Fruit fly (Drosophila melanogaster): ENCODE results near the gene BtbVII.

Gene BtbVII

DNA sequence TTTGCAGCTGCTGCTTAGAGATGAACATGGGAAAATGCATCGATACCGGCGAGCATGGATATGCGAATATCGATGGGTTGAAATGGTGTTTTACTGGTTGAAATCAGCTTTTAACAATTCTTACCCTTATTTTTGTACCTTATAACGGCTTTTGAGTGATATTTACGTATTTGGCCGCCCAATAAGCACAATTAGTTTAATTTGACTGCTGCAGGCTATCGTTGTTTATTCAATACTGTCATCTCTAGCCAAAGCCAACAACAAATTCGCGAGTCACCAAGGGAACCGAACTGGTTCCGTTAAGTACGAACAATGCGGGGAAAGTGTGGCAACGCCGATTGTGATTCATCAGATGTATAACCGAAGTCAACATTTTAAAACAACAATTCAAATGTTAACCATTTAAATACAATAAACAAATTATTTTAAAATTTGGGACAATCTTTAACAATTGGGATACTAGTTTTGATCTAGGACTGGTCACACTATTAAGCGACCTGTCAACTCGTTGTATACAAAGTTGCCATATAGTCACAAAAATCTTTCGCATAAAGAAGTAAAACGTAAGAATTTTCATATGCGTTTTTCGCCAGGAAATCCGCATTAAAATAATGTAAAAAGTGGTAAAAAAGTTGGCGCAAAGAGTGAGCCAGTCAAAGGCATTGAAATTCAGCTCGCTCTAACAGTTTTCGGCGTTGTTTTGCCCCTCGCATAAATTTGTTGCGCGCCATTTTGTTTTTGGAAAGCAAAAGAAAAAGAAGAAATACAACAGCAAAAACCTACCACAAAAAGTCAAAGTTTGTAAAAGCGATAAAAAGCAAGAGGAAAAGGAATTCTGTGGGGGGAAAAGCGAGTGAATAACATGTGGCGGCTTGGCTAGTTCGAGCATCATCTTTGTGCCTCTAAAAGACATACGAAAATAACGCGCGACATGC is at the start of gene BtbVII, which contains the start of gene Usp5:
TSS of gene BtbVII (plus strand) at position 522 of the 935 bp plus-strand sequence.
TSS of gene Usp5 (minus strand) at position 234 of the 935 bp plus-strand sequence.
- peak; percentile 7 for TF ChIP-seq CG17801 (GFP tag; optimal IDR thresholded peaks at IDR 0.05; ENCODE audit: partially characterized antibody)

dm6 chr3L:3098778-3099429 is 49.5 kb upstream of the BtbVII start:
- no peak for TF ChIP-seq CG17801 (GFP tag; optimal IDR thresholded peaks at IDR 0.05; ENCODE audit: partially characterized antibody)

DNA sequence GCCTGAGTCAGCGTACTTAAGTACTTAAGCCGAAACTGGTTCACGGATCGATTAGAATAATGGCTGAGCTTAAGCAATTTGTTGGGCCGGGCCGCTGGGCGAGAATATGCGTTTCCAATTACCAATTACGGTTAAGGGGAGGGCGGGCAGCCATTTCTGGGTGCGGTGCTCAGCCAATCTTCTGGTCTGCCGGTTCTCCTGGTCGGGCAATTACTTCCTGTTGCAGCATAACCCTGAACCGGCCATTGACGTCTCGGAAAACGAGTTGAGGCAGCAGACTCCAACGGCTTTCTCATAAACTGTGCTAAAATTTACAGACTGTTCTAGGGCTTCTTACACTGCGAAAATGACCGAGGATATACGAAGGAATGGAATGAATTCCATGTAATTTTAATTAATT is 47.3 kb upstream of the BtbVII start:
- no peak for TF ChIP-seq CG17801 (GFP tag; optimal IDR thresholded peaks at IDR 0.05; ENCODE audit: partially characterized antibody)

DNA sequence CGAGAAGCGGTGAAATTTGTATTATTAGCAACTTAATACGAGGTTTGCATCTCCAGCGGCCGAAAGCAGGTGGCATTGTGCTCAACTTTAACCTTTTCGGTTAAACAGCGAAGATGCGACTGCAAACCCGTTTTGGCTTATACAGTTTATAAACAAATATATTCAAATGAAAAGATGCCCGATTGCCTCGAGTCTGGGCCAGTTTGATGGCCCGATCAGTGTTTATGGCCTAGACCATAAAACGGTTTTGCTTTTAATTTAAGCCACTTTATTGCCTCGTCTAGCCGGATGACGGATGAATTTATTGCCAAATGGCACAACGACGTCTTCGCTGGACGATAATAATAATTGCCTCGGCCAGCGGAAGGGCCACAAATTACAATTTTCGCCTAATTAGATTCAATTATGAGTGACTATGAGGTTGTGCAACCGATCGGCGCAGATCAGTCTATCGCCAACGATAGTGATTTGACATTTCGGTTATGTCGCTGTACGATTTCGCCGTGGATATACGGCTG is 45.9 kb upstream of the BtbVII start:
- no peak for TF ChIP-seq CG17801 (GFP tag; optimal IDR thresholded peaks at IDR 0.05; ENCODE audit: partially characterized antibody)

dm6 chr3L:3105531-3105930 is 42.9 kb upstream of the BtbVII start:
- TF ChIP-seq CG17801 (GFP tag; optimal IDR thresholded peaks at IDR 0.05; ENCODE audit: partially characterized antibody), result no peak

DNA sequence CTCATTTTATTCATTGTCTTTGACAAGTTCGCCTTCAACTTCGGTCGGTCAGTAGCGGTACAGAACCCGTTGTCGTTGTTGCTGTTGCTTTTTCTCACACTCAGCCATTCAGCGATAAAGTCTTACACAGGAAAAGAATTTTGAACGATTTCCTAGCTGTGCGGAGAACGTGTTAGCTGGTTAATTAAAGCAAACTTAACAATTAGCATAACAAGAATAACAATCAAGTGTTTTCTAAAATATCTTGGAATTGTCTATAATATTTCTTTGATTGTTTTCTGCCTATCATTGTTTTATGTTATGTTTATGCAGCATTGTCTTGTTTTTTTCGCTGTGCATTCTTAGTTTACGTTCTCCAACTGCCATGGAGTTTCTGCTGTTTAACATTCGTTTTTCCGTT is 42.3 kb upstream of the BtbVII start:
- TF ChIP-seq CG17801 (GFP tag; optimal IDR thresholded peaks at IDR 0.05; ENCODE audit: partially characterized antibody), result no peak

DNA sequence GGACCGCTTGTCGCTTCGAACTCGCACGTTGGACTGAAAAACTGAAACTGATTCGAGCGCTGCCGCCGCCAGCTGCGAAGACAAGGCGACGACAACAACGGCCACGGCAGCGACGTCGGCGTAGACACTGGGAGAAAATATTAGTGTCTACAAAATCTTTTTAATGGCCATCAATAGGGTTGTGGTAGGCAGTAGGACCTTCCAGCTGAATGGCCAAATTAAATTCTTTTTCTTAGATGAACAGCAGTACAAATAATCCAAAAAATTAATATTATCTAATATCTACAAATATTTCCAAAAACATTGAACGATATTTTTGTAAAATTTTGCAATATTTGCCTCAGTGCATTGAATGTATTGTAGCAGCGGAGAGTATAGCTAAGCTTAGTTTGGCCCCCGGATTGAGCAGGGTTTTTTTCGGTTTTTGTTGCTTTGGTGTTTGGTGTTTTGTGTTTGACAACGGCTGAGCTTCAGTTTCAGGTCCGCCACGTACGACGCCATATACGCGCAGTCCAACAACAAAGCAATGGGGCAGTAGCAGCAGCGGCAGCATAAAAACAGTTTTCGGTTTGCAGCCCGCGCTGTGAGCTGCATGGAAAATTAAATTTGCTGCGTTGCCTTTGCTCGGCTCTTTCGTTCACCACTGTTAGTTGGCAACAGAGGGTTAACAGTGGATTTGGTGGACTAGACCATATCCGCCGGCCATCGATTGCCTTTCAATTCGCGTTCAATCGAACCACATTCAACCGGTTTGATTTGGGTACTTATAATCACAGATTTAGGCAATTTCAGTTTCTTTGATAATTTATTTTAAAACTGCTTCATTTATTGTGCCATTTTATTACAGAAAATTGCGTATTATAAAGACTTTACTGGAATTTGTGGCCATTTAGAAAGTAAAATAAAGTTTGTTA is 41.3 kb upstream of the BtbVII start, which contains the start of gene Cht7:
TSS of gene Cht7 (minus strand) at position 51 of the 914 bp plus-strand sequence.
- no peak for TF ChIP-seq CG17801 (GFP tag; optimal IDR thresholded peaks at IDR 0.05; ENCODE audit: partially characterized antibody)

- TF ChIP-seq CG17801 (GFP tag; optimal IDR thresholded peaks at IDR 0.05; ENCODE audit: partially characterized antibody), result no peak
Measured at dm6 chr3L:3108040-3108615, 40.3 kb upstream of the BtbVII start.

dm6 chr3L:3108964-3109363 is 39.5 kb upstream of the BtbVII start:
- TF ChIP-seq CG17801 (GFP tag; optimal IDR thresholded peaks at IDR 0.05; ENCODE audit: partially characterized antibody), result no peak

- TF ChIP-seq CG17801 (GFP tag; optimal IDR thresholded peaks at IDR 0.05; ENCODE audit: partially characterized antibody), result no peak
Measured at dm6 chr3L:3109417-3110090, 38.9 kb upstream of the BtbVII start.

DNA sequence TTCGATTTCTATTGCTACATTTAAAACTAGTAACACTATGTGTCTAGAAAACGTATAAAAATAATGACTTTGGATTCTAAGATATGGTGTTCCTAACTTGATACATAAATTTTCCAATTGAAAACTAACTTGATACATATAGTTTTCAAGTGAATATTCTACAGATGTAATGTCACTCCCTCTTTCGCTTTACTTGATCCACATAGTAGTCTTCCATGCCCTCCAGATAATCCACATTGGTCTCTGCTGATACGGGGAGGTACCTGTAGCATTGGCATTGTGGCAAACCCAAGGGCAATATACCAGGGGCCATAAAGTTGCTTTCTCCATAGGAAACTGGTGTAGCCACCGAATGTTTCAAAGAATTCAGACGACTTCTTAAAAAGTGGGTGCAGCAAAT is 37.3 kb upstream of the BtbVII start, which contains the start of gene CG45066:
TSS of gene CG45066 (minus strand) at position 101 of the 400 bp plus-strand sequence.
- no peak for TF ChIP-seq CG17801 (GFP tag; optimal IDR thresholded peaks at IDR 0.05; ENCODE audit: partially characterized antibody)

DNA sequence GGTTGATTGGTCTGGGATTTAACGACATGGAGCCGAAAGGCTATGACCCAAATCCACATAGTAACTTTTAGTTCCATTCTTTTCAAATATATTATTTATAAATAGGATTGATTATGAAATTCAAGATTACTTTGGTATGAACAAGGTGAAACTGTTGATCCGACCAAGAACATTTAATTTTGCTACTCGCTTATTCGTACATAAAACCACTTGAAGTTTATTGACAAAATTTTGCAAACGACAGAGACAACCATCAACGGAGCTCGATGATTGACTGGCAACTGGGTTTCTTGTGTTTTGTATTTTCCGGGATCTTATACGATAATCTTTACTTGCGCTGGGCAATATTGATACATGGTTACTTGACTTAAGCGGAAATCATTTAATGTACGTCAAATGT is 34.1 kb upstream of the BtbVII start, which contains the start of gene CG45067:
TSS of gene CG45067 (minus strand) at position 101 of the 400 bp plus-strand sequence.
- no peak for TF ChIP-seq CG17801 (GFP tag; optimal IDR thresholded peaks at IDR 0.05; ENCODE audit: partially characterized antibody)

DNA sequence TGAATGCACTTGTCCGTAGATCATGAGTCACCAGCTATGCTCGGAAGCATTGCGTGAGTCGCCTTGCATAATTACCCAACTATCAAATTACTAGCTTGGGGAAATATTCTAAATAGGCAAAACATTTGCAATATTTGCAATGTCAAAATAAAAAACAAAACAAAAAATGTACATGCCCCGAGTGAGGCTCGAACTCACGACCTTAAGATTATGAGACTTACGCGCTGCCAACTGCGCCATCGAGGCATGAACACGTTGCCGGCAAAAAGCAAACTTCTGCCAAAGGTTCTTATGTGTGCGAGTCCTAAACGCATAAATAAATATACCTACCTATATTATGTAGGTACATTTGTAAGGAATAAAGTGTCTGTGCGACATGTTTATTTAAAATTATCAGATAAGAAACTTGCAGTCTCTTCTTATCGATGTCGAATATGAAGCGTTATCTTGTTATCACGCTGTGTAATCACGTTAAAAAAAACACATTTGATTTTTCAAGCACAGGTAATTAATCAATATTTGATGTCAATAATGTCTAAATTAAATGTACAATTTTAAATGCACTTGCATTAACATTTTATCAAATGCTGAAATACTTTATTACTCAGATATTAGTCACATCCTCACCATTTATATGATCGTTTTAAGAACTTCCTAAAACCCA is 26.5 kb upstream of the BtbVII start:
- no peak for TF ChIP-seq CG17801 (GFP tag; optimal IDR thresholded peaks at IDR 0.05; ENCODE audit: partially characterized antibody)
